Worm (Caenorhabditis elegans): ENCODE data around the gene F11C1.10.

- TF ChIP-seq egl-27 (tag; optimal IDR thresholded peaks at IDR 0.05) (no peak), nhr-28 (tag; optimal IDR thresholded peaks at IDR 0.05) (no peak), aly-2 (tag; optimal IDR thresholded peaks at IDR 0.05) (no peak), ztf-11 (tag; optimal IDR thresholded peaks at IDR 0.05) (no peak), nhr-11 (tag; optimal IDR thresholded peaks at IDR 0.05) (no peak), elt-3 (tag; optimal IDR thresholded peaks at IDR 0.05) (no peak)
Measured at ce11 chrX:12946533-12946932, 30.3 kb upstream of the F11C1.10 start, which contains the start of gene C05E7.3.

Measured in whole organism, L1 larva.